Worm (Caenorhabditis elegans) whole organism, late embryonic: Measurements from ENCODE around the gene fem-3.

Experiments
- C38D4.7 ChIP-seq: fragments of 200-800 bp; sonication (Bioruptor generic); optimal IDR thresholded peaks from 2 replicates; lab custom pipeline; 2018; ENCODE audit warnings: mild to moderate bottlenecking, missing genetic modification characterization, moderate library complexity, missing compliant biosample characterization
- F13H6.1 ChIP-seq: sonication (generic microtip); optimal IDR thresholded peaks from 2 replicates; lab custom pipeline; 2016; ENCODE audit warnings: missing genetic modification characterization, missing compliant biosample characterization
- T23F11.4 ChIP-seq: fragments of 200-800 bp; sonication (Bioruptor generic); optimal IDR thresholded peaks from 2 replicates; lab custom pipeline; 2018; ENCODE audit warnings: mild to moderate bottlenecking, missing genetic modification characterization, missing compliant biosample characterization
- Y22D7AL.16 ChIP-seq: sonication (generic microtip); optimal IDR thresholded peaks from 2 replicates; lab custom pipeline; 2016; ENCODE audit warnings: missing genetic modification characterization, missing compliant biosample characterization
- ahr-1 ChIP-seq: sonication (generic microtip); optimal IDR thresholded peaks from 2 replicates; lab custom pipeline; 2016; ENCODE audit warnings: missing genetic modification characterization, missing compliant biosample characterization
- ama-1 ChIP-seq: fragments of 150-350 bp; optimal IDR thresholded peaks from 2 replicates; lab custom pipeline; 2014
- ceh-14 ChIP-seq: sonication (generic microtip); optimal IDR thresholded peaks from 2 replicates; lab custom pipeline; 2016; ENCODE audit warnings: missing genotype, missing genetic modification characterization, missing compliant biosample characterization
- ceh-18 ChIP-seq: sonication (generic microtip); optimal IDR thresholded peaks from 2 replicates; lab custom pipeline; 2016; ENCODE audit warnings: missing genetic modification characterization, missing compliant biosample characterization
- ceh-19 ChIP-seq: fragments of 200-800 bp; sonication (Bioruptor generic); optimal IDR thresholded peaks from 2 replicates; lab custom pipeline; 2018; ENCODE audit warnings: mild to moderate bottlenecking, missing genetic modification characterization, missing compliant biosample characterization
- ceh-2 ChIP-seq: sonication (generic microtip); optimal IDR thresholded peaks from 2 replicates; lab custom pipeline; 2016; ENCODE audit warnings: missing genotype, missing genetic modification characterization, missing compliant biosample characterization
- ceh-22 ChIP-seq: sonication (generic microtip); optimal IDR thresholded peaks from 2 replicates; lab custom pipeline; 2017; ENCODE audit warnings: missing biosample characterization, missing genetic modification characterization
- ceh-24 ChIP-seq: sonication (generic microtip); optimal IDR thresholded peaks from 2 replicates; lab custom pipeline; 2016; ENCODE audit warnings: mild to moderate bottlenecking, missing genetic modification characterization, missing compliant biosample characterization
- ceh-31 ChIP-seq: sonication (generic microtip); optimal IDR thresholded peaks from 2 replicates; lab custom pipeline; 2016; ENCODE audit warnings: missing genetic modification characterization, missing compliant biosample characterization
- ceh-48 ChIP-seq: sonication (generic microtip); optimal IDR thresholded peaks from 2 replicates; lab custom pipeline; 2016; ENCODE audit warnings: missing genetic modification characterization, inconsistent platforms, missing compliant biosample characterization
- ceh-6 ChIP-seq: fragments of 200-800 bp; sonication (Bioruptor generic); optimal IDR thresholded peaks from 2 replicates; lab custom pipeline; 2018; ENCODE audit warnings: mild to moderate bottlenecking, missing genetic modification characterization, missing compliant biosample characterization
- che-1 ChIP-seq: sonication (generic microtip); optimal IDR thresholded peaks from 2 replicates; lab custom pipeline; 2016; ENCODE audit warnings: mild to moderate bottlenecking, missing genetic modification characterization, missing compliant biosample characterization
- dmd-4 ChIP-seq: sonication (generic microtip); optimal IDR thresholded peaks from 2 replicates; lab custom pipeline; 2016; ENCODE audit warnings: borderline replicate concordance, missing genetic modification characterization, missing compliant biosample characterization
- dve-1 ChIP-seq: sonication (generic microtip); optimal IDR thresholded peaks from 2 replicates; lab custom pipeline; 2017; ENCODE audit warnings: antibody characterized with exemption, mild to moderate bottlenecking, missing genetic modification characterization, missing compliant biosample characterization
- elt-4 ChIP-seq: sonication (generic microtip); optimal IDR thresholded peaks from 2 replicates; lab custom pipeline; 2016; ENCODE audit warnings: missing genetic modification characterization, missing compliant biosample characterization
- ets-4 ChIP-seq: sonication (generic microtip); optimal IDR thresholded peaks from 2 replicates; lab custom pipeline; 2016; ENCODE audit warnings: missing genetic modification characterization, missing compliant biosample characterization
- fax-1 ChIP-seq: sonication (generic microtip); optimal IDR thresholded peaks from 2 replicates; lab custom pipeline; 2016; ENCODE audit warnings: missing genotype, missing genetic modification characterization, missing compliant biosample characterization
- fkh-10 ChIP-seq: fragments of 150-350 bp; optimal IDR thresholded peaks from 2 replicates; lab custom pipeline; 2014; ENCODE audit warnings: missing biosample characterization, missing genetic modification reagents, missing genetic modification characterization
- fkh-6 ChIP-seq: sonication (generic microtip); optimal IDR thresholded peaks from 2 replicates; lab custom pipeline; 2016; ENCODE audit warnings: missing genetic modification characterization, missing compliant biosample characterization
- gmeb-2 ChIP-seq: sonication (generic microtip); optimal IDR thresholded peaks from 2 replicates; lab custom pipeline; 2016; ENCODE audit warnings: missing genetic modification characterization, inconsistent platforms, missing compliant biosample characterization
- hlh-8 ChIP-seq: sonication (generic microtip); optimal IDR thresholded peaks from 2 replicates; lab custom pipeline; 2016; ENCODE audit warnings: missing genotype, missing genetic modification characterization, missing compliant biosample characterization
- lim-6 ChIP-seq: sonication (generic microtip); optimal IDR thresholded peaks from 2 replicates; lab custom pipeline; 2016; ENCODE audit warnings: missing genetic modification characterization, missing compliant biosample characterization
- lin-11 ChIP-seq: fragments of 200-800 bp; sonication (Bioruptor generic); optimal IDR thresholded peaks from 2 replicates; lab custom pipeline; 2018; ENCODE audit warnings: mild to moderate bottlenecking, missing genetic modification characterization, missing compliant biosample characterization
- nfya-1 ChIP-seq: sonication (generic microtip); optimal IDR thresholded peaks from 2 replicates; lab custom pipeline; 2017; ENCODE audit warnings: missing genetic modification characterization, mild to moderate bottlenecking, missing compliant biosample characterization, antibody characterized with exemption, moderate library complexity
- nhr-232 ChIP-seq: sonication (generic microtip); optimal IDR thresholded peaks from 2 replicates; lab custom pipeline; 2016; ENCODE audit warnings: missing genetic modification characterization, missing compliant biosample characterization
- odd-2 ChIP-seq: sonication (generic microtip); optimal IDR thresholded peaks from 2 replicates; lab custom pipeline; 2017; ENCODE audit warnings: antibody characterized with exemption, mild to moderate bottlenecking, missing genetic modification characterization, missing compliant biosample characterization
- pat-9 ChIP-seq: fragments of 200-800 bp; sonication (Bioruptor generic); optimal IDR thresholded peaks from 2 replicates; lab custom pipeline; 2018; ENCODE audit warnings: mild to moderate bottlenecking, missing genetic modification characterization, moderate library complexity, missing compliant biosample characterization
- pax-1 ChIP-seq: fragments of 150-350 bp; optimal IDR thresholded peaks from 2 replicates; lab custom pipeline; 2014; ENCODE audit warnings: missing biosample characterization, missing genetic modification characterization
- pha-2 ChIP-seq: sonication (generic microtip); optimal IDR thresholded peaks from 2 replicates; lab custom pipeline; 2017; ENCODE audit warnings: mild to moderate bottlenecking, missing genetic modification characterization, missing compliant biosample characterization
- pqm-1 ChIP-seq: sonication (generic microtip); optimal IDR thresholded peaks from 2 replicates; lab custom pipeline; 2016; ENCODE audit warnings: missing genetic modification characterization, missing compliant biosample characterization
- ref-2 ChIP-seq: sonication (generic microtip); optimal IDR thresholded peaks from 2 replicates; lab custom pipeline; 2016; ENCODE audit warnings: missing genetic modification characterization, missing compliant biosample characterization
- rnt-1 ChIP-seq: sonication (generic microtip); optimal IDR thresholded peaks from 2 replicates; lab custom pipeline; 2016; ENCODE audit warnings: missing genetic modification characterization, missing compliant biosample characterization
- sdc-2 ChIP-seq: sonication (generic microtip); optimal IDR thresholded peaks from 2 replicates; lab custom pipeline; 2016; ENCODE audit warnings: missing genotype, missing genetic modification characterization, missing compliant biosample characterization
- syd-9 ChIP-seq: sonication (generic microtip); optimal IDR thresholded peaks from 2 replicates; lab custom pipeline; 2016; ENCODE audit warnings: mild to moderate bottlenecking, missing genetic modification characterization, moderate library complexity, missing compliant biosample characterization
- tbx-7 ChIP-seq: sonication (generic microtip); optimal IDR thresholded peaks from 2 replicates; lab custom pipeline; 2016; ENCODE audit warnings: missing genotype, missing genetic modification characterization, missing compliant biosample characterization
- unc-42 ChIP-seq: sonication (generic microtip); optimal IDR thresholded peaks from 2 replicates; lab custom pipeline; 2016; ENCODE audit warnings: missing genotype, missing genetic modification characterization, missing compliant biosample characterization
- unc-55 ChIP-seq: sonication (generic microtip); optimal IDR thresholded peaks from 2 replicates; lab custom pipeline; 2017; ENCODE audit warnings: missing biosample characterization, missing genetic modification reagents, missing genetic modification characterization

The fem-3 gene

ce11 chrIV:9118792-9119191 lies 14.0 kb downstream of the fem-3 start, which contains the start of gene nrfl-1:
TSS of gene nrfl-1 (plus strand) at chrIV:9119092.
- TF ChIP-seq dmd-4 (tag; lab: Kevin White, UChicago): no peak
- no peak for TF ChIP-seq hlh-8 (tag; lab: Kevin White, UChicago)
- TF ChIP-seq ceh-48: no peak
- TF ChIP-seq syd-9 (tag; lab: Kevin White, UChicago): no peak
- no peak for TF ChIP-seq ceh-19 (GFP tag; lab: Kevin White, UChicago)
- no peak for TF ChIP-seq ref-2 (tag; lab: Kevin White, UChicago)
- TF ChIP-seq gmeb-2: no peak
- TF ChIP-seq tbx-7: no peak
- no peak for TF ChIP-seq unc-42 (tag; lab: Kevin White, UChicago)
- no peak for TF ChIP-seq fkh-10 (GFP tag; lab: Kevin White, UChicago)
- no peak for TF ChIP-seq ceh-6 (GFP tag; lab: Kevin White, UChicago)
- no peak for TF ChIP-seq F13H6.1 (tag; lab: Kevin White, UChicago)
- TF ChIP-seq pax-1 (tag; lab: Kevin White, UChicago): no peak
- TF ChIP-seq T23F11.4 (GFP tag; lab: Kevin White, UChicago): no peak
- TF ChIP-seq unc-55 (GFP tag; lab: Kevin White, UChicago): no peak
- TF ChIP-seq ceh-2: no peak
- no peak for TF ChIP-seq lin-11 (tag; lab: Kevin White, UChicago)
- TF ChIP-seq ceh-31 (tag; lab: Kevin White, UChicago): no peak
- TF ChIP-seq, all 69 proteins: peak for 0

DNA sequence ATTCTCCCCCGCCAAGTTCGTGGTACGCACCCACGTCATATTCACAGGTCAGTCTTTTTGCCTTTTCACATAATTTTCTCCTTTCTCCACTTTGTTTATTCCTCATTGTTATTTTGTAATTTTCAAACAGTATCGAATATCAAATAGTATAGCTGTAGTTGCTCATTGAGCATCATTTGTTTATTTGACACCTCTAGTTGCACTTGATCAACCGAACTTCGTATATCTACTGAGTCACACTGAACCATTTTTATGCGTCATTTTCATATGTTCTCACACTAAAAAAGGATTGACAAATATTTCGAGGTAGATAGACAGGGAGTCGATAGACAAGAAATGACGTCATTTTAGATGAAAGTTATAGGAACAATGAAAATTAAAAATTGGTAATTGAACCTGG lies 15.5 kb downstream of the fem-3 start:
- TF ChIP-seq pat-9 (tag; lab: Kevin White, UChicago): no peak
- no peak for TF ChIP-seq Y22D7AL.16 (tag; lab: Kevin White, UChicago)
- no peak for TF ChIP-seq nhr-232 (tag; lab: Kevin White, UChicago)
- TF ChIP-seq ama-1 (lab: Kevin White, UChicago): no peak
- no peak for TF ChIP-seq C38D4.7
- TF ChIP-seq fax-1 (tag; lab: Kevin White, UChicago): no peak
- no peak for TF ChIP-seq pqm-1 (tag; lab: Kevin White, UChicago)
- no peak for TF ChIP-seq gmeb-2
- TF ChIP-seq ceh-14 (tag; lab: Kevin White, UChicago): no peak
- no peak for TF ChIP-seq fkh-6 (tag; lab: Kevin White, UChicago)
- no peak for TF ChIP-seq ahr-1 (tag; lab: Kevin White, UChicago)
- no peak for TF ChIP-seq sdc-2 (tag; lab: Kevin White, UChicago)
- no peak for TF ChIP-seq unc-55 (GFP tag; lab: Kevin White, UChicago)
- TF ChIP-seq che-1 (tag; lab: Kevin White, UChicago): no peak
- no peak for TF ChIP-seq dve-1 (tag; lab: Kevin White, UChicago)
- TF ChIP-seq elt-4: no peak

DNA sequence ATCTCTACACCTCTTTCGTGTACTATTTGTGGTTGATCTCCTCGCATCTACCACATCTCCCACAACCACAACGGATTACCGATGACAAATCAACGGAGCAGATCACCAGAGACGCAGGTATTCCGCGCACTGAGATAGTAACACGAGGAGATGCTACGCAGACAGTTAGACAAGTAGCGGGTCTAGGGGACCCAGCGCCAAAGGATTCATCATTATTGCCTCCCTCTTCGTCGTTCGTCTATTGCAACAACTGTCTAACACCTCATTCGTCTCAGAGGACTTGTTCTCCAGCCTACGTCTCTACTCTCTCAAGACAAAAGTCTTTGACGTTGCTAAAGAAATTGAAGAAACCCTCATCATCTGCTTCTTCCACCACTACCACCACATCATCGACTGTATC lies 16.8 kb downstream of the fem-3 start:
- TF ChIP-seq odd-2 (tag; lab: Kevin White, UChicago): no peak
- no peak for TF ChIP-seq pax-1 (tag; lab: Kevin White, UChicago)
- no peak for TF ChIP-seq ceh-22
- peak; percentile 25 for TF ChIP-seq ceh-18 (tag; lab: Kevin White, UChicago)
- no peak for TF ChIP-seq sdc-2 (tag; lab: Kevin White, UChicago)
- TF ChIP-seq elt-4: no peak
- no peak for TF ChIP-seq fax-1 (tag; lab: Kevin White, UChicago)
- no peak for TF ChIP-seq Y22D7AL.16 (tag; lab: Kevin White, UChicago)
- no peak for TF ChIP-seq nfya-1 (tag; lab: Kevin White, UChicago)
- TF ChIP-seq tbx-7: no peak
- TF ChIP-seq rnt-1: peak; percentile 11
- TF ChIP-seq ref-2 (tag; lab: Kevin White, UChicago): peak; percentile 31
- TF ChIP-seq pat-9 (tag; lab: Kevin White, UChicago): no peak
- no peak for TF ChIP-seq ets-4 (tag; lab: Kevin White, UChicago)
- no peak for TF ChIP-seq lim-6 (tag; lab: Kevin White, UChicago)
- peak; percentile 9 for TF ChIP-seq unc-55 (GFP tag; lab: Kevin White, UChicago)
- no peak for TF ChIP-seq pha-2
- TF ChIP-seq ceh-24 (tag; lab: Kevin White, UChicago): no peak
